Worm (Caenorhabditis elegans) whole organism, early embryonic: ENCODE measurements around the gene kxd-1.

Source experiments
- aly-1 ChIP-seq: sonication (generic microtip); optimal IDR thresholded peaks from 2 replicates; lab custom pipeline; 2016; ENCODE audit warnings: missing genetic modification characterization, missing compliant biosample characterization
- ama-1 ChIP-seq: fragments of 150-350 bp; optimal IDR thresholded peaks from 2 replicates; lab custom pipeline; 2014
- flt-1 ChIP-seq: fragments of 200-800 bp; sonication (Bioruptor generic); IDR thresholded peaks from 2 replicates; pipeline ENCODE4 v1.3.6; 2022; ENCODE audit warnings: missing genetic modification characterization, missing compliant biosample characterization
- hmg-4 ChIP-seq: fragments of 200-800 bp; sonication (Bioruptor generic); optimal IDR thresholded peaks from 2 replicates; lab custom pipeline; 2018; ENCODE audit warnings: mild to moderate bottlenecking, missing genetic modification characterization, missing compliant biosample characterization
- hnd-1 ChIP-seq: sonication (generic microtip); optimal IDR thresholded peaks from 2 replicates; lab custom pipeline; 2016; ENCODE audit warnings: missing genetic modification characterization, missing compliant biosample characterization
- pes-1 ChIP-seq: fragments of 200-800 bp; sonication (Bioruptor generic); IDR thresholded peaks from 2 replicates; pipeline ENCODE4 v1.3.6; 2022; ENCODE audit warnings: missing genetic modification reagents, missing genetic modification characterization, missing compliant biosample characterization

- TF ChIP-seq ama-1 (lab: Kevin White, UChicago) (no peak), hmg-4 (GFP tag; lab: Kevin White, UChicago) (no peak), hnd-1 (tag; lab: Kevin White, UChicago) (no peak), flt-1 (GFP tag; lab: Robert Waterston, UW) (no peak), aly-1 (tag; lab: Kevin White, UChicago) (no peak), pes-1 (GFP tag; lab: Robert Waterston, UW) (no peak)
Measured at ce11 chrV:7224947-7225346, 3.7 kb downstream of the kxd-1 start, which contains the start of gene fkb-3.
